Worm (Caenorhabditis elegans) whole organism, L4 larva: ENCODE results near the gene ceh-13.
A peak's percentile ranks its signal among the peaks of the same experiment; 100 is the strongest.

Experiments used
- F26F4.8 ChIP-seq: fragments of 200-800 bp; sonication (Bioruptor generic); conservative IDR thresholded peaks from 2 replicates; pipeline ENCODE4 v1.3.6; 2022; ENCODE audit warnings: missing genetic modification characterization, missing compliant biosample characterization
- F49E8.2 ChIP-seq: sonication (generic microtip); optimal IDR thresholded peaks from 2 replicates; lab custom pipeline; 2016; ENCODE audit warnings: missing compliant biosample characterization, mild to moderate bottlenecking, missing genetic modification characterization, borderline replicate concordance
- R02D3.7 ChIP-seq: fragments of 150-350 bp; sonication (generic microtip); optimal IDR thresholded peaks from 3 replicates; lab custom pipeline; 2014; ENCODE audit warnings: missing biosample characterization, missing genetic modification characterization
- Y105C5A.15 ChIP-seq: fragments of 200-800 bp; sonication (Bioruptor generic); IDR thresholded peaks from 2 replicates; pipeline ENCODE4 v1.3.6; 2022; ENCODE audit warnings: missing genetic modification characterization, missing compliant biosample characterization
- ZK546.5 ChIP-seq, 2 experiments: sonication (generic microtip); optimal IDR thresholded peaks; 2 replicates each; lab custom pipeline; 2017; ENCODE audit warnings: missing biosample characterization in 2 of 2, missing genetic modification characterization in 2 of 2
- aha-1 ChIP-seq: fragments of 150-350 bp; peaks from one replicate; lab custom pipeline; 2014; ENCODE audit warnings: missing biosample characterization, missing genetic modification characterization
- aly-2 ChIP-seq: sonication (generic microtip); optimal IDR thresholded peaks from 2 replicates; lab custom pipeline; 2018; ENCODE audit warnings: missing biosample characterization, missing genetic modification characterization
- ama-1 ChIP-seq: fragments of 150-350 bp; optimal IDR thresholded peaks from 2 replicates; lab custom pipeline; 2014; ENCODE audit warnings: inconsistent platforms, mixed read lengths
- arid-1 ChIP-seq: fragments of 200-800 bp; sonication (Bioruptor generic); conservative IDR thresholded peaks from 2 replicates; pipeline ENCODE4 v1.3.6; 2022; ENCODE audit warnings: missing genetic modification reagents, missing genetic modification characterization, missing compliant biosample characterization
- ceh-20 ChIP-seq: fragments of 200-800 bp; sonication (Bioruptor generic); IDR thresholded peaks from 2 replicates; pipeline ENCODE4 v1.3.6; 2022; ENCODE audit warnings: missing genetic modification reagents, missing genetic modification characterization, missing compliant biosample characterization
- ceh-32 ChIP-seq: sonication (generic microtip); optimal IDR thresholded peaks from 2 replicates; lab custom pipeline; 2016; ENCODE audit warnings: mild to moderate bottlenecking, missing genetic modification characterization, missing compliant biosample characterization; ENCODE audit not compliant: poor library complexity
- ceh-82 ChIP-seq: sonication (generic microtip); optimal IDR thresholded peaks from 2 replicates; lab custom pipeline; 2017; ENCODE audit warnings: missing biosample characterization, missing genetic modification characterization
- daf-12 ChIP-seq: fragments of 150-350 bp; optimal IDR thresholded peaks from 2 replicates; lab custom pipeline; 2014; ENCODE audit warnings: missing biosample characterization, missing genetic modification reagents, missing genetic modification characterization
- daf-16 ChIP-seq, 3 experiments: sonication (generic microtip); optimal IDR thresholded peaks; 2 replicates each; lab custom pipeline; 2016 to 2017; ENCODE audit warnings: missing genetic modification characterization in 3 of 3, missing genetic modification reagents in 3 of 3, mild to moderate bottlenecking in 2 of 3, missing compliant biosample characterization in 2 of 3, missing biosample characterization in 1 of 3, moderate library complexity in 1 of 3
- dpl-1 ChIP-seq: fragments of 150-350 bp; optimal IDR thresholded peaks from 2 replicates; lab custom pipeline; 2014; ENCODE audit warnings: missing biosample characterization, missing genetic modification reagents, missing genetic modification characterization
- egl-27 ChIP-seq: sonication (generic microtip); optimal IDR thresholded peaks from 3 replicates; lab custom pipeline; 2017; ENCODE audit warnings: missing biosample characterization, missing genetic modification reagents, missing genetic modification characterization
- fkh-10 ChIP-seq: fragments of 150-350 bp; optimal IDR thresholded peaks from 2 replicates; lab custom pipeline; 2014; ENCODE audit warnings: missing biosample characterization, missing genetic modification reagents, missing genetic modification characterization
- hlh-30 ChIP-seq: sonication (generic microtip); optimal IDR thresholded peaks from 2 replicates; lab custom pipeline; 2017; ENCODE audit warnings: antibody characterized with exemption, mild to moderate bottlenecking, missing genetic modification characterization, missing compliant biosample characterization; ENCODE audit not compliant: insufficient read depth
- hmg-1.1 ChIP-seq: fragments of 200-800 bp; sonication (Bioruptor generic); IDR thresholded peaks from 2 replicates; pipeline ENCODE4 v1.3.6; 2022; ENCODE audit warnings: missing genetic modification reagents, missing genetic modification characterization, missing compliant biosample characterization
- lin-29 ChIP-seq: fragments of 200-800 bp; sonication (Bioruptor generic); IDR thresholded peaks from 2 replicates; pipeline ENCODE4 v1.3.6; 2022; ENCODE audit warnings: missing genetic modification reagents, missing genetic modification characterization, missing compliant biosample characterization
- lin-38 ChIP-seq: fragments of 200-800 bp; sonication (Bioruptor generic); IDR thresholded peaks from 2 replicates; pipeline ENCODE4 v1.3.6; 2022; ENCODE audit warnings: missing genetic modification reagents, missing genetic modification characterization, missing compliant biosample characterization
- lsy-2 ChIP-seq, 2 experiments: fragments of 150-350 bp in 1 of 2; sonication (generic microtip) in 1 of 2; optimal IDR thresholded peaks; 2 replicates each; lab custom pipeline; 2014 to 2017; ENCODE audit warnings: missing biosample characterization in 2 of 2, missing genetic modification characterization in 2 of 2
- madf-9 ChIP-seq: fragments of 200-800 bp; sonication (Bioruptor generic); conservative IDR thresholded peaks from 2 replicates; pipeline ENCODE4 v1.3.6; 2022; ENCODE audit warnings: missing genetic modification reagents, missing genetic modification characterization, missing compliant biosample characterization
- mdl-1 ChIP-seq, 2 experiments: fragments of 150-350 bp in 1 of 2; sonication (generic microtip) in 1 of 2; optimal IDR thresholded peaks; 2 replicates each; lab custom pipeline; 2014 to 2017; ENCODE audit warnings: missing biosample characterization in 2 of 2, missing genetic modification characterization in 2 of 2
- mep-1 ChIP-seq: fragments of 150-350 bp; sonication (generic microtip); optimal IDR thresholded peaks from 3 replicates; lab custom pipeline; 2014; ENCODE audit warnings: missing biosample characterization, missing genetic modification characterization
- mes-2 ChIP-seq: sonication (generic microtip); optimal IDR thresholded peaks from 2 replicates; lab custom pipeline; 2016; ENCODE audit warnings: missing genotype, mild to moderate bottlenecking, missing genetic modification characterization, missing compliant biosample characterization; ENCODE audit not compliant: poor library complexity, severe bottlenecking
- mxl-3 ChIP-seq: fragments of 200-800 bp; sonication (Bioruptor generic); optimal IDR thresholded peaks from 2 replicates; lab custom pipeline; 2018; ENCODE audit warnings: mild to moderate bottlenecking, missing genetic modification characterization, missing compliant biosample characterization
- nhr-102 ChIP-seq: sonication (generic microtip); optimal IDR thresholded peaks from 2 replicates; lab custom pipeline; 2016; ENCODE audit warnings: mild to moderate bottlenecking, missing genetic modification characterization, moderate library complexity, missing compliant biosample characterization
- nhr-11 ChIP-seq: fragments of 150-350 bp; optimal IDR thresholded peaks from 2 replicates; lab custom pipeline; 2014; ENCODE audit warnings: missing biosample characterization, missing genetic modification characterization
- nhr-25 ChIP-seq: sonication (generic microtip); optimal IDR thresholded peaks from 2 replicates; lab custom pipeline; 2017; ENCODE audit warnings: missing genetic modification characterization, mild to moderate bottlenecking, missing compliant biosample characterization, antibody characterized with exemption, moderate library complexity, borderline replicate concordance; ENCODE audit not compliant: insufficient read depth
- nhr-41 ChIP-seq: fragments of 200-800 bp; sonication (Bioruptor generic); IDR thresholded peaks from 2 replicates; pipeline ENCODE4 v1.3.6; 2022; ENCODE audit warnings: missing genetic modification reagents, missing genetic modification characterization, missing compliant biosample characterization
- nhr-42 ChIP-seq: fragments of 200-800 bp; sonication (Bioruptor generic); IDR thresholded peaks from 2 replicates; pipeline ENCODE4 v1.3.6; 2022; ENCODE audit warnings: missing genetic modification characterization, missing compliant biosample characterization
- nhr-6 ChIP-seq: fragments of 150-350 bp; optimal IDR thresholded peaks from 2 replicates; lab custom pipeline; 2014; ENCODE audit warnings: missing biosample characterization, missing genetic modification characterization
- nhr-77 ChIP-seq: fragments of 150-350 bp; optimal IDR thresholded peaks from 2 replicates; lab custom pipeline; 2014; ENCODE audit warnings: missing biosample characterization, missing genetic modification characterization
- pqm-1 ChIP-seq: sonication (generic microtip); optimal IDR thresholded peaks from 2 replicates; lab custom pipeline; 2017; ENCODE audit warnings: missing biosample characterization, missing genetic modification characterization
- saeg-2 ChIP-seq: fragments of 200-800 bp; sonication (Bioruptor generic); IDR thresholded peaks from 2 replicates; pipeline ENCODE4 v1.3.6; 2022; ENCODE audit warnings: missing genetic modification reagents, missing genetic modification characterization, missing compliant biosample characterization
- sdz-12 ChIP-seq: fragments of 200-800 bp; sonication (Bioruptor generic); optimal IDR thresholded peaks from 2 replicates; lab custom pipeline; 2018; ENCODE audit warnings: mild to moderate bottlenecking, missing genetic modification characterization, missing compliant biosample characterization
- skn-1 ChIP-seq: fragments of 150-350 bp; optimal IDR thresholded peaks from 2 replicates; lab custom pipeline; 2014; ENCODE audit warnings: missing biosample characterization, missing genetic modification characterization
- spr-1 ChIP-seq: sonication (generic microtip); optimal IDR thresholded peaks from 2 replicates; lab custom pipeline; 2016; ENCODE audit warnings: mild to moderate bottlenecking, missing genetic modification characterization, missing compliant biosample characterization
- unc-130 ChIP-seq: sonication (generic microtip); optimal IDR thresholded peaks from 2 replicates; lab custom pipeline; 2016; ENCODE audit warnings: missing genetic modification reagents, missing genetic modification characterization, missing compliant biosample characterization
- unc-62 ChIP-seq, 3 experiments: fragments of 150-350 bp in 1 of 3; sonication (generic microtip); optimal IDR thresholded peaks in 2 of 3; peaks in 1 of 3; 1 replicate in 1 of 3; 2 replicates in 2 of 3; lab custom pipeline; 2014 to 2017; ENCODE audit warnings: missing biosample characterization in 3 of 3, missing genetic modification characterization in 3 of 3, missing genetic modification reagents in 3 of 3, missing genotype in 1 of 3
- zag-1 ChIP-seq: fragments of 150-350 bp; optimal IDR thresholded peaks from 2 replicates; lab custom pipeline; 2014; ENCODE audit warnings: missing biosample characterization, missing genetic modification characterization
- zfp-2 ChIP-seq: sonication (generic microtip); optimal IDR thresholded peaks from 2 replicates; lab custom pipeline; 2016; ENCODE audit warnings: mild to moderate bottlenecking, missing genetic modification characterization, missing compliant biosample characterization
- zip-11 ChIP-seq: fragments of 200-800 bp; sonication (Bioruptor generic); IDR thresholded peaks from 2 replicates; pipeline ENCODE4 v1.3.6; 2022; ENCODE audit warnings: missing genetic modification characterization, missing compliant biosample characterization
- ztf-11 ChIP-seq: fragments of 150-350 bp; optimal IDR thresholded peaks from 2 replicates; lab custom pipeline; 2014; ENCODE audit warnings: missing biosample characterization, missing genetic modification characterization

Gene ceh-13

DNA sequence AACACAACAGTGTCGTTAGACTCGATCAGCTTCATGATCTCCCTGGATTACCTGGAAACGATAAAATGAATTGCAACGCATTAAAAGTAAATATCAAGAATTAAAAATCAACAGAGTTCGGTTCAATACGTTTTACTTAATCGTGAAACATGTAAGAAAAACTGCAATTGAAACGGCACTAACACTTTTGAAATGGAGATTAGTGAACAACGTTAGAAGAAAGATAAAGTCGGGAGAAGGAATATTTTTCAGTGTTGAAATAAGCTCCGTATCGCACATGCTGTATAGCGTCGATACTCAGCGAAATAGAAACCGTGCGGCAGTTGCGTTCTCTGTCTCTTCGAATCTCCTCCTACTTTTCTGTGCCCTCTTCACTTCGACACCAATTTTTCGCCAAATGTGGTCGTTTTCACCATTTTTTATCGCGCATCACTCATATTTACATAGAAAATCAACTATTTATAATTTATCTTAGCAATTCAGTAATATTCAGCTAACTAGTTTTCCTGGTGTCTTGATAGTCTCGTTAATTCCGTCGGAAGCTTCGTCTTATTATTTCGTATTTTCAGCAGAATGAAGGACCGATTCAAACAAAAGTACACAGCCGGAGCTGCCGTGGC lies 17.4 kb downstream of the ceh-13 start, which contains the start of the genes rpl-9 and lpd-7 (continued):
- peak; percentile 58 for TF ChIP-seq hmg-1.1 (GFP tag; lab: Robert Waterston, UW)
- TF ChIP-seq zip-11: no peak
- peak; percentile 86 for TF ChIP-seq mes-2 (tag; lab: Kevin White, UChicago)
- TF ChIP-seq nhr-11 (tag; lab: Kevin White, UChicago): peak; percentile 89
- peak in 1 of 2 experiments; percentile 38 for TF ChIP-seq unc-62 (GFP tag; optimal IDR thresholded peaks at IDR 0.05 in 1 of 2; lab: Kevin White, UChicago)
- TF ChIP-seq unc-62 (tag; optimal IDR thresholded peaks at IDR 0.05; lab: Kevin White, UChicago): no peak
- TF ChIP-seq lin-38: peak; percentile 65
- no peak for TF ChIP-seq egl-27
- TF ChIP-seq mdl-1 (tag; optimal IDR thresholded peaks at IDR 0.05; lab: Kevin White, UChicago): peak in 1 of 2 experiments; percentile 83
- TF ChIP-seq zfp-2 (tag; lab: Kevin White, UChicago): peak; percentile 89
- TF ChIP-seq fkh-10: peak; percentile 59
- TF ChIP-seq hlh-30 (tag; lab: Kevin White, UChicago): peak; percentile 75
- TF ChIP-seq, all 104 proteins: peak for 31

DNA sequence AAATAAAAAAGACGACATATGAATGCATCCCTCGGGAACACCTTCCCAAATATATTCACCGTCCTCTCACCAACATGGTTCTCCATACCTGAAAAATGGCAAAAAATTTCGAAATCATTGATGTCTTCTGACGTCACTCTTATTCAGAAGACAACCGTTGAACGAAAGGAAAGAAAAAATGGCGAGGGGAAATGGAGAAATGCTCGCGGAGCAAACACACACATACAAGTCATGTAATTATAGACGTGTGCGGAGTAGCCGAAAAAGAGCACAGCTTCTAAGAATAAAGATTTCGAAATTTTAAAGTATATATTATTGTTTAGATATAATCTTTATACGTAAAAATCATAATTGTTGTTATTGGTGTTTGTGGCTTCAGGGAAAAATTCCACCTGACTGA lies 23.9 kb downstream of the ceh-13 start, which contains the start of gene mfsd-6:
mfsd-6 (minus strand) TSS at position 88 of the 400 bp plus-strand sequence.
- TF ChIP-seq spr-1 (no peak), ztf-11 (tag; lab: Kevin White, UChicago) (no peak), lin-38 (no peak), mep-1 (no peak), skn-1 (no peak), daf-16 (GFP tag; optimal IDR thresholded peaks at IDR 0.05; lab: Kevin White, UChicago) (no peak), daf-16 (tag; optimal IDR thresholded peaks at IDR 0.05; lab: Kevin White, UChicago) (no peak), pqm-1 (tag; lab: Kevin White, UChicago) (no peak), F26F4.8 (GFP tag; lab: Robert Waterston, UW) (no peak), unc-130 (no peak), arid-1 (GFP tag; lab: Robert Waterston, UW) (no peak), mdl-1 (tag; optimal IDR thresholded peaks at IDR 0.05; lab: Kevin White, UChicago) (peak in 1 of 2 experiments; percentile 3), lsy-2 (tag; optimal IDR thresholded peaks at IDR 0.05; lab: Kevin White, UChicago) (peak in 1 of 2 experiments; percentile 23)

DNA sequence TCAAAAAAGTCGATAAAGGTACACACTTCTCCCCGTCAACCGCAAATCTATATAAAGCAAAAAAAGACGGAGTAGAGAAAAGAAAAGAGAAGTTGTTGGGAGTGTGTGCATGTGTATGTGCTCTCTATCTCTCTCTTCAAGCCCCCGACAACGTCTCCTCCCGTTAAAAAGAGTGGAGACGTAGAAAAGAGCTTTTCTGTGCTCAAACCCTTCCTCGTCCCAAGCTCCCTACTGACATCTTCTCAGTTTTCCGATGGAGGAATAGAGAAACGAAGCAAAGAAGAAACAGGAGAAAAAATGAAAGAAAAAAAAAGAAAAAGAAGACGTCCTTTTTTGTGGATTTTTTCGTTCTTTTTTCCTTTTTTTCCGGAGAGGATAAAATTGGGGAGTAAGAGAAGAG lies 25.1 kb downstream of the ceh-13 start:
- TF ChIP-seq mxl-3 (no peak), nhr-102 (no peak), hlh-30 (tag; lab: Kevin White, UChicago) (peak; percentile 8), R02D3.7 (no peak), nhr-77 (tag; lab: Kevin White, UChicago) (no peak), lin-29 (GFP tag; lab: Robert Waterston, UW) (no peak), zag-1 (tag; lab: Kevin White, UChicago) (no peak), nhr-41 (GFP tag; lab: Robert Waterston, UW) (no peak), aly-2 (tag; lab: Kevin White, UChicago) (no peak), unc-62 (GFP tag; optimal IDR thresholded peaks at IDR 0.05 in 1 of 2; lab: Kevin White, UChicago) (peak in 1 of 2 experiments; percentile 91), unc-62 (tag; optimal IDR thresholded peaks at IDR 0.05; lab: Kevin White, UChicago) (no peak), madf-9 (GFP tag; lab: Robert Waterston, UW) (no peak), F26F4.8 (GFP tag; lab: Robert Waterston, UW) (no peak), ceh-20 (GFP tag; lab: Robert Waterston, UW) (no peak), ceh-82 (tag; lab: Kevin White, UChicago) (no peak), ama-1 (lab: Kevin White, UChicago) (no peak), sdz-12 (GFP tag; lab: Kevin White, UChicago) (no peak), ceh-32 (no peak), nhr-6 (tag; lab: Kevin White, UChicago) (no peak), nhr-42 (GFP tag; lab: Robert Waterston, UW) (no peak), unc-130 (no peak), aha-1 (peak; percentile 97), lsy-2 (tag; optimal IDR thresholded peaks at IDR 0.05; lab: Kevin White, UChicago) (peak; percentile 26 to 66), dpl-1 (GFP tag; lab: Kevin White, UChicago) (no peak), nhr-25 (tag; lab: Kevin White, UChicago) (no peak), Y105C5A.15 (GFP tag; lab: Robert Waterston, UW) (no peak), F49E8.2 (tag; lab: Kevin White, UChicago) (no peak), daf-12 (no peak), egl-27 (no peak), saeg-2 (no peak), spr-1 (no peak), ZK546.5 (tag; optimal IDR thresholded peaks at IDR 0.05; lab: Kevin White, UChicago) (no peak)
